Fruit fly (Drosophila melanogaster) S2 (cell line): ENCODE results near the gene dls.

Experiments used
- CG8478 ChIP-seq: fragments of >200 bp; optimal IDR thresholded peaks from 2 replicates; lab custom pipeline; 2018
- CTCF ChIP-seq, 2 experiments: fragments of >200 bp; optimal IDR thresholded peaks; 2 replicates each; lab custom pipeline; 2018

DNA sequence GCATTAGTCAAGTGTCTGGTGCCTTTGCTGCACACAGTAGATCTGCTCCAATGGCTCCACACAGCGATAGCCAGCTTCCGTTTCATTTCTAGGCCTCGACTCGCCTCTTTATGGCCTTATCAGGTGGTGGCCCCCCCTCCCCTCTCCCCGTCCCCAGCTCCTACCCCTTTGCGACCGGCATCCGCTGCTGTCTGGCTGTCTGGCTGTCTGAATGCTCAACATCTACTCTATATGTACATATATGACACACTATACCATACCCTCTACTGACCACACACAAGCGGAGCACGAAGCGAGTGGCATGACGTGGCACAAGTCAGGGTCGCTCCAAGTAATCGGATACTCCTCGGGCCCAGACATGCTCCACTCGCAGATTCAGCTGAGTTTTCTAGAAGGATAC is 42.8 kb upstream of the dls start:
- no peak for TF ChIP-seq CG8478
- TF ChIP-seq CTCF (optimal IDR thresholded peaks at IDR 0.05; lab: Kevin White, UChicago): no peak
